Worm (Caenorhabditis elegans): ENCODE data around the gene grsp-1.

DNA sequence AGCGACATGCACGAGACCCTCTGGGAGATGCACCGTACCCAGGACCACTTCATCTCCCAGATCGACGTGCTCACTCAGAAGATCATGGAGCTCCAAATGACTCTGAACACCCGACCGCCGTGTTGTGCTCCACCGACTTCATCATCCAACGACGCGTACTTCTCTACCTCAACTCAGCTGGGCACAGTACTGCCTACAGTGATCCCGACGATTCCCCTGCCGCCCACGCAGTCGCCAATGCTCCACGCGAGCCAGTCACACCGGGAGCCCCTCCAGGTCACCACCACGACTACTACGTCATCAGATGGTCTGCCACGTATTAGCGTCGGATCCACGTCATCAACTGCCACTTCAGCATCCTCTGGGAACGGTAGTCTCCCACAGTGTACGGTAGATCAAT lies 3.9 kb upstream of the grsp-1 start:
- no peak for TF ChIP-seq C04F5.9 (tag; optimal IDR thresholded peaks at IDR 0.05)
- no peak for TF ChIP-seq ztf-11 (tag; optimal IDR thresholded peaks at IDR 0.05)
- no peak for TF ChIP-seq F16B12.6 (tag; optimal IDR thresholded peaks at IDR 0.05)
- TF ChIP-seq C34B4.2 (tag; optimal IDR thresholded peaks at IDR 0.05), result no peak
- no peak for TF ChIP-seq sox-4 (tag; optimal IDR thresholded peaks at IDR 0.05)
- TF ChIP-seq elt-3 (tag; optimal IDR thresholded peaks at IDR 0.05), result no peak
- TF ChIP-seq lin-15B (tag; optimal IDR thresholded peaks at IDR 0.05), result no peak
- no peak for TF ChIP-seq lin-35 (GFP tag; optimal IDR thresholded peaks at IDR 0.05)
- TF ChIP-seq unc-30 (tag; optimal IDR thresholded peaks at IDR 0.05), result no peak
- TF ChIP-seq nhr-11 (tag; optimal IDR thresholded peaks at IDR 0.05), result no peak
- no peak for TF ChIP-seq snpc-4 (tag; optimal IDR thresholded peaks at IDR 0.05)
- TF ChIP-seq nhr-76 (tag; optimal IDR thresholded peaks at IDR 0.05), result no peak
